Worm (Caenorhabditis elegans): ENCODE measurements around the gene Y49E10.27.

The Y49E10.27 gene

DNA sequence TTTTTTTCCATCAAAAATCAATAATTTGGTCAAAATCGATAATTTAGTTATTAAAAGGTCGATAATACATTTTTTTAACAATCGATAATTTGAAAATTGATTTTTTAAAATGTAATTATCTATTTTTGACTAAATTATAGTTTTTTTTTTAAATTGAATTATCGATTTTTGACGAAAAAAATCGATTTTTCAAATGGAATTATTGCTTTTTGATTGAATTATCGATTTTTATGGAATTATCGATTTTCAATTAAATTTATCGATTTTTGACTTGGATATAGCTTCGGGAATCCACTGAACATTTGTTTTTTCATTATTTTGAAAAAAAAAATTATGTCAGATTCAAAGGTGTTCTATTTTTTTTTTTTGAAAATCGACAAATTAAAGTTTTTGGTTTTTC lies 23.9 kb upstream of the Y49E10.27 start:
- TF ChIP-seq unc-62 (GFP tag; optimal IDR thresholded peaks at IDR 0.05) (no peak), ztf-11 (tag; optimal IDR thresholded peaks at IDR 0.05) (no peak), zip-8 (tag; optimal IDR thresholded peaks at IDR 0.05) (no peak), blmp-1 (tag; optimal IDR thresholded peaks at IDR 0.05) (no peak), hlh-1 (tag; optimal IDR thresholded peaks at IDR 0.05) (no peak), flh-1 (GFP tag; optimal IDR thresholded peaks at IDR 0.05) (no peak), ces-1 (GFP tag; optimal IDR thresholded peaks at IDR 0.05) (peak; percentile 25), nhr-12 (tag; optimal IDR thresholded peaks at IDR 0.05) (no peak)

DNA sequence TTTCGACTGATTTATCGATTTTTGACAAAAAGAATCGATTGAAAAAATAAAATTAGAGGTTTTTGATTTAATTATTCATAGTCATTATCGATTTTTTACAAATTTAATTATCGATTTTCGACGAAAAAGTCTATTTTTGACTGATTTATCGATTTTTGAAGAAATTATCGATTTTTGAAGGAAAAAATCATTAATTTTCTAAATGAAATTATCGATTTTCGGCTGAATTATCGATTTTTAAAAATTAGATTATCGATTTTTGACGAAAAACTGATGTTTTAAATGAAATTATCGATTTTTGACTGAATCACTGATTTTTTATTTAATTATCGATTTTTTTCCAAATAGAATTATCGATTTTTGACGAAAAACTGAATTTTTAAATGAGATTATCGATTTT lies 23.1 kb upstream of the Y49E10.27 start:
- no peak for TF ChIP-seq elt-3 (tag; optimal IDR thresholded peaks at IDR 0.05)
- no peak for TF ChIP-seq flh-1 (GFP tag; optimal IDR thresholded peaks at IDR 0.05)
- no peak for TF ChIP-seq cnd-1 (tag; optimal IDR thresholded peaks at IDR 0.05)
- TF ChIP-seq ceh-43 (GFP tag; optimal IDR thresholded peaks at IDR 0.05): no peak
- TF ChIP-seq mab-5 (tag; optimal IDR thresholded peaks at IDR 0.05): no peak
- TF ChIP-seq lsy-2 (tag; optimal IDR thresholded peaks at IDR 0.05): no peak
- TF ChIP-seq nhr-12 (tag; optimal IDR thresholded peaks at IDR 0.05): no peak
- no peak for TF ChIP-seq lin-32 (GFP tag; optimal IDR thresholded peaks at IDR 0.05)

DNA sequence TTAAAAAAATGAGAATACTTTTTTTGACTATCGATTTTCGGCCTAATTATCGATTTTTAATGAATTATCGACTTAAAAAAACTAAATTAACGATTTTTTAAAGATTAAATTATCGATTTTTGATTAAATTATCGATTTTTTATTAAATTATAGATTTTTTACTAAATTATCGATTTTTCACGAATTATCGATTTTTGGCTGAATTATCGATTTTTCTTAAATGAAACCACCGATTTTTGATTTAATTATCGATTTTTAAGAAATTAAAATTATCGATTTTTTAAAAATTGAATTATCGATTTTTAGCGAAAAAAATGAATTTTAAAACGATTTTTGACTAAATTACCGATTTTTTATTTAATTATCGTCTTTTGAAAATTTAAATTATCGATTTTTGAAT lies 22.5 kb upstream of the Y49E10.27 start:
- TF ChIP-seq pha-4 (tag; optimal IDR thresholded peaks at IDR 0.05) (no peak), ces-1 (GFP tag; optimal IDR thresholded peaks at IDR 0.05) (peak; percentile 48)

DNA sequence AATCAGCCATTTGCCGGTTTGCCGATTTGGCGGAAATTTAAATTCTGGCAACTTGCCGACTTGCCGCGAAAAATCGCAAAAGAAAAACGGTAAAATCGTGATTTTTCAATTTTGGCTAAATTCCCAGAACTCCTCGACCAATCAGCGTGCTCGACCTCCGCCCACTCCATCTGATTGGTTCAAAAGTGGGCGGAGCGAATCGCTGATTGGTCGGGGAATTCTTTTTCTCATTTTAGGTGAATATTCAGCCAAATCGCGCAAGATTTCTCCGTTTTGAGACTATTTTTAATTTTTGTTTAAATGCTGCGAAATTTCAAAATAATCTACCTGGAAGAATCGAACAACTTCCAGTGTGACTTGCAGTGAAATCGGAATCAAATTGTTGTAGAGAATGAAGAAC lies 19.7 kb upstream of the Y49E10.27 start:
- TF ChIP-seq lsy-2 (tag; optimal IDR thresholded peaks at IDR 0.05): no peak
- no peak for TF ChIP-seq lin-32 (GFP tag; optimal IDR thresholded peaks at IDR 0.05)
- no peak for TF ChIP-seq cnd-1 (tag; optimal IDR thresholded peaks at IDR 0.05)
- no peak for TF ChIP-seq ceh-43 (GFP tag; optimal IDR thresholded peaks at IDR 0.05)
- no peak for TF ChIP-seq ztf-11 (tag; optimal IDR thresholded peaks at IDR 0.05)
- no peak for TF ChIP-seq blmp-1 (tag; optimal IDR thresholded peaks at IDR 0.05)
- no peak for TF ChIP-seq pha-4 (tag; optimal IDR thresholded peaks at IDR 0.05)
- no peak for TF ChIP-seq unc-120 (tag; optimal IDR thresholded peaks at IDR 0.05; ENCODE audit: poor library complexity, severe bottlenecking)
- TF ChIP-seq elt-3 (tag; optimal IDR thresholded peaks at IDR 0.05): no peak
- TF ChIP-seq nhr-76 (tag; optimal IDR thresholded peaks at IDR 0.05): no peak

DNA sequence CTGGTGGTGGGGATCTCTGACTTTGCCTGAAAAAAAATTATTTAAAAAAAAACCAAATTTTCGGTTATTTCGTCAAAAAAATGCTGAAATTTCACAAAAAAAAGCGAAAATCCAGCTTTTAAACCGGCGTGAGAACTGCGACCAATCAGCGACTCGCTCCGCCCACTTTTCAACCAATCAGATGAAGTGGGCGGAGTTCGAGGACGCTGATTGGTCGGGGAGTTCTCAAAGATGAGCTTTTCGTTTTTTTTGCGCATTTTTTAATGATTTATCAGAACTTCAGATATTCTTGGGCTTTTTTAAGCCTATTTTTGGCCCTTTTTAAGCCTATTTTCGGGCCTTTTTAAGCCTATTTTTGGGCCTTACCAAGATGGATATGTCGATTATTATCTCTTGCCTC lies 13.9 kb upstream of the Y49E10.27 start:
- TF ChIP-seq nhr-237 (tag; optimal IDR thresholded peaks at IDR 0.05) (no peak), unc-120 (tag; optimal IDR thresholded peaks at IDR 0.05; ENCODE audit: poor library complexity, severe bottlenecking) (no peak), M03D4.4 (tag; optimal IDR thresholded peaks at IDR 0.05) (no peak), unc-62 (GFP tag; optimal IDR thresholded peaks at IDR 0.05) (no peak), unc-39 (tag; optimal IDR thresholded peaks at IDR 0.05) (no peak), zip-8 (tag; optimal IDR thresholded peaks at IDR 0.05) (no peak), nhr-2 (tag; optimal IDR thresholded peaks at IDR 0.05) (no peak)

DNA sequence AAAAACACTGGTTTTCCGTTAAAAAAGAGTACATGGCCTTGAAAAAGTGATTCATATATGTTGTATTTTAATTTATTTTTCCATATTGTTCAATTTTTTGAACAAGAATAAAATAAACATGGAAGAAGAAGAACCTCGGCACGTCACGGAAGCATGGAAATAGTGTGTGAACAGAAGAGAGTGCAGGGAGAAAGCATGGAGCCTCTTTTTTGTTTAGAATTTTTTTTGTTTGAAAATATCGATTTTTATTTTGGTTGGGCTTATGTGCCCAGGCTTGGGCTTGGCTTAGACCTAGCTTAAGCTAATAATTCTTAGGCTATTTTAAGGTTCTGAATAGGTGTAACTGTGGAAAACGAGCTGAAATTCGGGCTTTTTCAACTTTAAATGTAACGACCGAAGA lies 12.5 kb upstream of the Y49E10.27 start, which contains the start of gene tat-1:
Gene tat-1, minus strand, starts transcription at position 11 of the 400 bp plus-strand sequence.
- TF ChIP-seq nhr-12 (tag; optimal IDR thresholded peaks at IDR 0.05): no peak
- no peak for TF ChIP-seq unc-120 (tag; optimal IDR thresholded peaks at IDR 0.05; ENCODE audit: poor library complexity, severe bottlenecking)
- no peak for TF ChIP-seq cnd-1 (tag; optimal IDR thresholded peaks at IDR 0.05)
- TF ChIP-seq ztf-11 (tag; optimal IDR thresholded peaks at IDR 0.05): no peak
- no peak for TF ChIP-seq drap-1 (GFP tag; optimal IDR thresholded peaks at IDR 0.05)
- no peak for TF ChIP-seq nhr-237 (tag; optimal IDR thresholded peaks at IDR 0.05)
- TF ChIP-seq hlh-1 (tag; optimal IDR thresholded peaks at IDR 0.05): no peak
- no peak for TF ChIP-seq ces-1 (GFP tag; optimal IDR thresholded peaks at IDR 0.05)
- no peak for TF ChIP-seq ceh-83 (GFP tag; optimal IDR thresholded peaks at IDR 0.05)
- TF ChIP-seq mab-5 (tag; optimal IDR thresholded peaks at IDR 0.05): no peak
- TF ChIP-seq pha-4 (tag; optimal IDR thresholded peaks at IDR 0.05): no peak
- TF ChIP-seq flh-1 (GFP tag; optimal IDR thresholded peaks at IDR 0.05): no peak
- no peak for TF ChIP-seq mep-1 (tag; optimal IDR thresholded peaks at IDR 0.05)
- no peak for TF ChIP-seq unc-39 (tag; optimal IDR thresholded peaks at IDR 0.05)
- TF ChIP-seq tbx-8 (GFP tag; optimal IDR thresholded peaks at IDR 0.05): no peak

DNA sequence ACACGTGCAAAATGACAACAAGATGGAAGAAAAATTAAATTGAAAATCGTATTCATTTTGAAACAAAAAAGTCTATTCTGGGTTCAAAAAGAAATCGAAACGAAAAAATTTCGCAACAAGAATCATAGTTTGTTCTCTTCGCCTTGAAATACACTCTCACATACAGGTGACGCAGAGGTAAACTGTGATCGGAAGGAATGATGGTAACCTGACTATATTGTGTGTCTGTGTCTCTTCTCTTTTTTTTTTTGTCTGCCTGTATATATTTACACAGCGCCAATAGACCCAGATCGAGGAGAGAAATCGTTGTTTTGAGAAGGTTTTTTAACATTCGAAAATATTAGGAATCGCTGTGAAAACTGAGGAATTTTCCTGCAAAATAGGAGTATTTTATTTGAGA lies 10.1 kb upstream of the Y49E10.27 start:
- TF ChIP-seq pha-4 (tag; optimal IDR thresholded peaks at IDR 0.05): no peak

DNA sequence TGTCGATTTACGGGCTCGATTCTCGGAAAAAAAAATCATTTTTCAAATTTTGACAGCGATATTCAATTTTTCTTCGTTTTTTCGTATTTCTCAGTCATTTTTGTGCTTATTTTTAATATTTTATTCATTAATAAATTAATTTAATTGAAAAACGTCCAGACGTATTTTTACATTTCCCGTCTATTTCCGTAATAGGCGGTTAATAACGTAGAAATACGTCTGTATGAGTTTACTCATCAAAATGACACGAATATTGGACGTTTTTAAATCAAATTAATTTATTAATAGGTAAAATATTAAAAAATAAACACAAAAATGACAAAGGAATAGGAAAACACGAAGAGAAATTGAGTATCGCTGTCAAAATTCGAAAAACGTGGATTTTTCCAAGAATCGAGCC lies 9.5 kb upstream of the Y49E10.27 start:
- TF ChIP-seq ztf-11 (tag; optimal IDR thresholded peaks at IDR 0.05) (no peak), ceh-83 (GFP tag; optimal IDR thresholded peaks at IDR 0.05) (no peak), mls-2 (tag; optimal IDR thresholded peaks at IDR 0.05) (no peak), cnd-1 (tag; optimal IDR thresholded peaks at IDR 0.05) (no peak)
